Worm (Caenorhabditis elegans) whole organism, dauer: ENCODE measurements around the gene irld-39.

Experiments
- unc-62 ChIP-seq: sonication (generic microtip); optimal IDR thresholded peaks from 2 replicates; lab custom pipeline; 2017; ENCODE audit warnings: missing biosample characterization, missing genetic modification reagents, missing genetic modification characterization

irld-39 gene

ce11 chrIV:16233028-16233427 lies at the start of gene irld-39, which contains the start of gene hpa-1:
TSS of gene irld-39 (plus strand) at chrIV:16233148.
TSS of gene hpa-1 (minus strand) at chrIV:16233128.
- TF ChIP-seq unc-62, result no peak

ce11 chrIV:16184521-16184920 lies 48.4 kb upstream of the irld-39 start, which contains the start of gene Y105C5B.1413:
TSS of gene Y105C5B.1413 (minus strand) at chrIV:16184621.
- TF ChIP-seq unc-62, result no peak

DNA sequence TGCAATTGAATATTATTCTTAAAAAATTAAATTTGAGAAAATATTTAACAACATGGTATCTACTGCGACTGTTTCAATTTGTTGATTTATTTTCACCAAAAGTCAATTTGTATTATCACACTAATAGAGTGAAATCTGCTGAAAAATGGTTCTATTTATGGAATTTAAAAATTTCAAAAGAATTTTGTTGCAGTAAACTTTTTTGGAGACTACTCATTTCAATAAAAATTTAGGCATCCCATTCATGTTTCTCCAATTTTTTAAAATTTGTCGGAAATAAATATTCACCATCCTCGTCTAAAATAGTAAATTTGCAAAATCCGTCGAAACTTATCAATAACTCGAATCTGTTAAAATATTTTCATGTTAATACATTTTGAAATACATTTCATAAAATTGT lies 46.9 kb upstream of the irld-39 start:
- TF ChIP-seq unc-62, result no peak

DNA sequence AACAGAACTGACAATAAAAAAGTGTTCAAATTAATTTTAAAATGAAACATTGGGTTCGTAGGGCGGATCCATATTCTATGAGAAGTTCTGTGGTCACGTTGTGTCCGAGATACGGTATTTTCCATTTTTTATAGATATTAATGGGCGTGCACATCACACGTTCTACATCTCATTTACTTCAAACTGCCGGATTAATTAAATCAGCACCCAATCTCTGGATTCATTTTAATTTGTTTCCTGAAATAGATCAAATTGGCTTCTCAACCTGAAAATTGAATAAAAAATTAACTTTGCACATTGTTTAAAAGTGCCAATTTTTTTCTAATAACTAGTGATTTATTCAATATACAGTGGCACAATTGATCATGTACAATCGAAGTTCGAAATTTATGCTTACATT lies 41.4 kb upstream of the irld-39 start:
- no peak for TF ChIP-seq unc-62

- no peak for TF ChIP-seq unc-62
Observed at ce11 chrIV:16192754-16193153, 40.2 kb upstream of the irld-39 start.

DNA sequence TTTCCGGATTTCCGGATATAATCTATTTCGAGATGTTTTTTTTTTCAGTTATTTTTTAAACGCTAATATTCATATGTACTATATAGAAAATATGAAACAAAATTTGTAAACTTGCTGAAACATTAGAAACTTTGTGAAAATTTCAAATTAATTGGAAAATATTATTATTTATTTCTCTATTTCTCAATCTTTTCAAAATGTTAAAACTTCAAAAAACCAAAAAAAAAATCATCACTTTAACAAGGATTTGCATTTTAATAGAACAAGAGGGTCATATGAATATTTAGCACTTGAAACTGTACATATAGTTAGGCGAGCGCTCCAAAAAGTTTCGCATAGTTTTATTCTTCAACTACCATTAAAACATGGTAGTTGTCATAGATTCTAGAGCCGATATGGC lies 36.2 kb upstream of the irld-39 start, which contains the start of gene Y7A9A.1:
Gene Y7A9A.1 (plus strand): TSS at position 301 of the 400 bp plus-strand sequence.
- TF ChIP-seq unc-62, result no peak

DNA sequence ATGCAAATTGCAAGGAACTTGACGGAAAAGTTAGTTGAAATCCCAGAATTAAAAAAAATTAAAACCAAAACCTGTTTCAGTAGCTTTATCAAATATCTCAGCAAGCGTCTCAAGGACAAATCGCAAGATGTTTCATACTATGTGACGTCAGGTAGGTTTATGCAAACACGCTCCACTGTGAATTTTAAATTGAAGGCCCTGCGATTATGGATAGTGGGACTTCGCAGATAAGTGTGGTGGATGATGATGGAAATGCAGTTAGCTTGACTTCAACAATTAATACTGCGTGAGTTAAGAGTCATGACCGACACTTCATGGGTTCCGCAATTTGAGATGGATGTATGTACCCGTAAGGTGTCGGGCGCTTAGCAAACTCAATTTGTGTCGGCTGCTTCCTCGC lies 33.1 kb upstream of the irld-39 start:
- no peak for TF ChIP-seq unc-62

ce11 chrIV:16202074-16202473 lies 30.9 kb upstream of the irld-39 start, which contains the start of gene H25K10.1:
TSS of gene H25K10.1 (plus strand) at chrIV:16202374.
- TF ChIP-seq unc-62, result no peak

- no peak for TF ChIP-seq unc-62
Observed at ce11 chrIV:16203373-16203772, 29.6 kb upstream of the irld-39 start.

ce11 chrIV:16210913-16211312 lies 22.0 kb upstream of the irld-39 start, which contains the start of gene H25K10.2:
TSS of gene H25K10.2 (minus strand) at chrIV:16211013.
- no peak for TF ChIP-seq unc-62

DNA sequence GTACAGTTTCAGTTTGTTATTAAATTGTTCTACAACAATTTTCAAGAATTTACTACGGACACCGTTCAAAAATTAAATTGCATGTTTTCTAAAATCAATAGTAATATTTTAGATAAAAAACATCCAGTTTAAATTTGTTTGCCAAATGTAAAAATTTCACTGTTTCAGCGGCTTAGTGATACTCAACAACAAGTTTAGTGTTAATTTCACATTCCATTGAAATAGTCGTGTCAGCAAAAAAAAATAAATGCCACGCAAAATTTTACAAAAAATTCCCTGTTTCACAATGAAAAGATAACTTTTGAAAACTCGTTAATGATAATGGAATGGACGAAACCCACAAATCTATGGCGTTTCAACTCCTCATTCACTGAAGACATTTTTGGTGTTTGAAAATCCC lies 16.8 kb upstream of the irld-39 start:
- TF ChIP-seq unc-62, result no peak

ce11 chrIV:16220688-16221087 lies 12.3 kb upstream of the irld-39 start:
- no peak for TF ChIP-seq unc-62

DNA sequence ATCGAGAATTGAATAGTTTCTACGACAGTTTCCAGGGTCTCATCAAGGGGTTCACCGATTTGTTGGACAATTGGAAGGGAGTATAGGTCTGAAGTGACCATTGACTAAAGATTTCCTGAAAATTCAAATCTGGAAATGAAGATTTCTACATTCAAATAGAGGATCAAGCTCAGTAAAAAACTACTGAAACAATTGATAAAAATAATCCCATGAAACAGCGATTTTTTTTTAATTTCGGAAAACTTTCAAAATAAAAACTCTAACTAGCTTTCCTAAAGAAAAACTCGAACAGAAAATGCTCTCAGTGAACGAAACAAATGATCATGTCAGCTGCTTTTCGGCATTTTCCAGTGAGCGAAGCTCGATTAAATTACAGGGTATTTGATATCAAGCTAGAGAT lies 11.4 kb upstream of the irld-39 start, which contains the start of gene srv-11:
Gene srv-11 (minus strand): TSS at position 101 of the 400 bp plus-strand sequence.
- TF ChIP-seq unc-62, result no peak

ce11 chrIV:16225747-16226146 lies 7.2 kb upstream of the irld-39 start, which contains the start of gene H25K10.4:
TSS of gene H25K10.4 (plus strand) at chrIV:16226047.
- TF ChIP-seq unc-62, result no peak

DNA sequence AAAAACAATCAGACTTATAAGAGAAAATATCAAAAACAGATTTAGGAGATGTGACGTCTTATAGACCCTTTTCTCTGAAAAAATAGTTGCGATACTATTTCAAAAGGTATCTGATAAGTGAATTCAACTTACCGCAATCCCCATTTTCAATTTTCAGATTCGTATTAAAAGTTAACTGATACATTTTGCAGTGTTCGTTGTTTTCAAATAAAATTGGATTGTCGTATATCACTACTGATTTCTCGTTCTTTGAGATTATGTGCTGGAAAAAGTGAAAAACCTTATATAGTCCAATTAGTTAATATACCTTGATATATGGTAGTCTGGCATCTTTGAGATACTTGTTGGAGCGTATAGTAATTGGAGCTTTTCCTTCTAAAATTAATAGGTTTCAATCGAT lies 2.5 kb upstream of the irld-39 start:
- TF ChIP-seq unc-62, result no peak

ce11 chrIV:16236827-16237226 lies 3.9 kb downstream of the irld-39 start:
- TF ChIP-seq unc-62, result no peak

- TF ChIP-seq unc-62, result no peak
Observed at ce11 chrIV:16238555-16238954, 5.6 kb downstream of the irld-39 start, which contains the start of gene srw-61. TSS of gene srw-61 (minus strand) at chrIV:16238655.

ce11 chrIV:16247131-16247530 lies 14.2 kb downstream of the irld-39 start, which contains the start of gene F38C2.1:
TSS of gene F38C2.1 (plus strand) at chrIV:16247431.
- TF ChIP-seq unc-62, result no peak

DNA sequence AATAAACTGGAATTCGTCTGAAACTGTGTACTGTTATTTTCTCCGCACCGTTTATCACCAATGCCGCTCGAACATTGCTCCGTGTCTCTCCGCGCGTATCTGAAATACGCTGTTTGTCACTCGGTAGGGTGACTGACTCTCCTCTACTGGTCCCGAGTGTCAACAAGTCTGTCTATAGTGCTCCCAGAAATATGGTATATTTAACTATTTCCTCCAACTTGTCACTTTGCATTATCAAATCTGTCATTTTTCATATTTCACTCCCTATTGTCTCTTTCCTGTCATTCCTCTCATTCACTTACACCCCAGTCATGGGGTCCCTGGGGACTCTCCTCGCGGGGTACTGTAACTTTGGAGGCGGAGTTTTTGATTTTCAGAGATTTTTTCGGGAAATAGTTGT lies 21.5 kb downstream of the irld-39 start, which contains the start of gene hlh-17:
Gene hlh-17 (plus strand): TSS at position 301 of the 400 bp plus-strand sequence.
- TF ChIP-seq unc-62, result no peak
